Fruit fly (Drosophila melanogaster): Measurements from ENCODE around the gene CG6928.

DNA sequence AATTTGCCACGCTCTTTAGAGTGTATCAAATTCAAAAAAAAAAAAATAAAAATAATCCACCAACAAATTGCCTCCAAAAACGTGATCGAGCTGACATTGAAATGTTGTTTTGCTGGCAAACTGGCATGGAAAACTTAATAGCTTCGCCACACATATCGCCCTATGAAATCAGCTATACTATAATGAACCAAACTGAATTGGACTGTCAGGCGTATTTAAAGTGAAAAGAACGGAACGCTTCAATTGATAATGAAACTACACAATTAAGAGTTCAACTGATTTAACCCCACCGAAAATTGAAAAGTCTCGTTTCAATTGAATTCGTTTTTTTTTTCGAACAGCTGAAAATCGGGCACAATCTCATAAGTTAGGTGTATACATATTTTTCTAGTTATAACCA lies 36.1 kb downstream of the CG6928 start:
- TF ChIP-seq HLH106 (tag; optimal IDR thresholded peaks at IDR 0.05) (no peak), psq (GFP tag; optimal IDR thresholded peaks at IDR 0.05) (no peak), Dif (GFP tag; optimal IDR thresholded peaks at IDR 0.05; ENCODE audit: partially characterized antibody) (no peak), Dfd (GFP tag; optimal IDR thresholded peaks at IDR 0.05) (no peak)

Measured in whole organism, wandering third instar larva.